Worm (Caenorhabditis elegans): ENCODE results near the gene mut-7.

ce11 chrIII:9511660-9512059 lies 30.5 kb downstream of the mut-7 start:
- no peak for TF ChIP-seq F37B4.10 (GFP tag; IDR thresholded peaks at IDR 0.05)
- TF ChIP-seq lin-35 (GFP tag; optimal IDR thresholded peaks at IDR 0.05): no peak
- TF ChIP-seq unc-62 (GFP tag; optimal IDR thresholded peaks at IDR 0.05): no peak
- TF ChIP-seq sptf-2 (GFP tag; optimal IDR thresholded peaks at IDR 0.05): no peak
- TF ChIP-seq snpc-4 (GFP tag; optimal IDR thresholded peaks at IDR 0.05): no peak
- TF ChIP-seq snpc-4 (tag; optimal IDR thresholded peaks at IDR 0.05): no peak
